Worm (Caenorhabditis elegans): Measurements from ENCODE around the gene smg-7.

The smg-7 gene

DNA sequence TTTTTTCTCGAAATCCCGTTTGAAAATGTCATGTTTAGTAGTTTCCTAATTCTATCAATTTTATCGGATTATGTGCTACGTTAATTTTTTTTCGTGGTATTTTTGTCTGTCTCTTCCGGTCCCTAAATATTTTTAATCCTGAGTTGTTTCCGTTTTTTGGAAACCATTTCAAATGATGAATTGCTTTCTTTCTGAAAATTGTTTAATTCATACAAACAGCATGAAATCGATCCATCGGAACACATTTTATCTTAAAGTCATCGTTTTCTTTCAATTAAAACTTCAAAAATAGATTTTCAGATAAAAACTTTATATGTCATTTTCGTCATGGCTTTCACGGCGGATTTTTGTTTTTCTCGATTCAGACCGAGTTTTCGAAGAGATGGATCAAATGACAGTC is 20.2 kb upstream of the smg-7 start, which contains the start of gene spd-3:
spd-3 (plus strand) TSS at position 301 of the 400 bp plus-strand sequence.
- TF ChIP-seq snpc-4 (GFP tag; optimal IDR thresholded peaks at IDR 0.05) (no peak), snpc-4 (tag; optimal IDR thresholded peaks at IDR 0.05) (peak in 1 of 4 experiments; percentile 40), snpc-3.4 (tag; optimal IDR thresholded peaks at IDR 0.05) (peak; percentile 12), snpc-1.1 (tag; optimal IDR thresholded peaks at IDR 0.05; ENCODE audit: insufficient read depth) (no peak)

DNA sequence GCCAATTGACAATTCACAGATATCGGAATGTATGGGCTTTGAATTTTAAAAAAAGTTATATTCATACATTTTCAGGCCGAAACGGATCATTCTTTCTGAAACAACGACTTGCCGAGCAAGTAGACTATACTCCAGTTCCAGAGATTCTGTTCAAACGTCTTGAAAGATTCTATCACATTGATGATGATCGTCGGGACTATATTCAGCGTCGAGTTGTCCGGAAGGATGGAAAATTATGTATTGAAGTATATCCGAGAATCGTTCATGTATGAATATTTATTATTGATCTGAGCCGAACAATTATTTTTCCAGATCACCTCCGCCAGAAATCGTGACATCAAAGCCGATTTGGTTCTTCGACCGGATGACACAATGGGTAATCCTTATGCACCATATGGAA is 15.4 kb upstream of the smg-7 start:
- TF ChIP-seq snpc-1.1 (tag; optimal IDR thresholded peaks at IDR 0.05; ENCODE audit: insufficient read depth) = no peak
- no peak for TF ChIP-seq K12H6.12 (tag; optimal IDR thresholded peaks at IDR 0.05)
- no peak for TF ChIP-seq Y79H2A.3 (GFP tag; conservative IDR thresholded peaks at IDR 0.05)
- TF ChIP-seq aptf-2 (GFP tag; conservative IDR thresholded peaks at IDR 0.05) = no peak
- TF ChIP-seq pbrm-1 (GFP tag; IDR thresholded peaks at IDR 0.05) = no peak
- no peak for TF ChIP-seq Y56A3A.18 (GFP tag; IDR thresholded peaks at IDR 0.05)
- TF ChIP-seq snpc-1.3 (tag; optimal IDR thresholded peaks at IDR 0.05; ENCODE audit: insufficient read depth) = no peak
- TF ChIP-seq tbx-9 (tag; optimal IDR thresholded peaks at IDR 0.05; ENCODE audit: borderline replicate concordance) = no peak
- no peak for TF ChIP-seq ztf-3 (GFP tag; optimal IDR thresholded peaks at IDR 0.05)
- TF ChIP-seq F52B5.7 (tag; optimal IDR thresholded peaks at IDR 0.05) = no peak
- no peak for TF ChIP-seq nfyb-1 (GFP tag; IDR thresholded peaks at IDR 0.05)
- no peak for TF ChIP-seq F49E8.2 (tag; optimal IDR thresholded peaks at IDR 0.05; ENCODE audit: insufficient read depth)
- TF ChIP-seq F57C9.4 (tag; optimal IDR thresholded peaks at IDR 0.05) = no peak
- TF ChIP-seq tbp1 (GFP tag; optimal IDR thresholded peaks at IDR 0.05) = no peak
- no peak for TF ChIP-seq ztf-28 (GFP tag; IDR thresholded peaks at IDR 0.05)

DNA sequence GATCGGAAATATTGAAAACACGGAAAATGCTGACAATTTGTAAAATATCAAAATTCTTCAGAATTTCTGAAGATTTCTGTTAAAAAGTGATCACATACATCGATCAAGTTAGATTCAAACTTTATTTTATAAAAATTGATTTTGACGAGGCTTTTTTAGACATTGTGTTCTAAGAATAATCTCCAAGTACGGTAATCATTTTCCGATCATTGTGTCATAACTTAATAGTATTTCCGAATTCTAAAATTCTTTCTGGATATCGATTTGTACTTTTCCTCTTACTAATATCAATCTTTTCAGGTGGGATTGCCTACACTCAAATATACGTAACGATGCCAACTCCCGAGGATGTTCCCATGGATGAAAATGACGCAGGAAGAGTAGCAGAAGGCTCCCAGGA is 14.8 kb upstream of the smg-7 start, which contains the start of gene usp-4:
usp-4 (plus strand) TSS at position 301 of the 400 bp plus-strand sequence.
- no peak for TF ChIP-seq ccch-3 (GFP tag; optimal IDR thresholded peaks at IDR 0.05)
- TF ChIP-seq pbrm-1 (GFP tag; IDR thresholded peaks at IDR 0.05) = no peak
- TF ChIP-seq madf-10 (tag; optimal IDR thresholded peaks at IDR 0.05) = no peak
- no peak for TF ChIP-seq ceh-91 (GFP tag; IDR thresholded peaks at IDR 0.05)
- no peak for TF ChIP-seq lag-1 (GFP tag; IDR thresholded peaks at IDR 0.05)
- TF ChIP-seq madf-3 (GFP tag; IDR thresholded peaks at IDR 0.05) = no peak
- no peak for TF ChIP-seq ceh-40 (GFP tag; IDR thresholded peaks at IDR 0.05)
- no peak for TF ChIP-seq F10E7.11 (tag; optimal IDR thresholded peaks at IDR 0.05)
- no peak for TF ChIP-seq lin-35 (GFP tag; optimal IDR thresholded peaks at IDR 0.05)
- no peak for TF ChIP-seq hrde-1 (tag; optimal IDR thresholded peaks at IDR 0.05; ENCODE audit: borderline replicate concordance)
- TF ChIP-seq nfyb-1 (GFP tag; IDR thresholded peaks at IDR 0.05) = no peak
- TF ChIP-seq gei-17 (GFP tag; optimal IDR thresholded peaks at IDR 0.05) = no peak
- no peak for TF ChIP-seq rcor-1 (GFP tag; IDR thresholded peaks at IDR 0.05)
- no peak for TF ChIP-seq B0035.1 (tag; optimal IDR thresholded peaks at IDR 0.05)
- no peak for TF ChIP-seq snpc-3.4 (tag; optimal IDR thresholded peaks at IDR 0.05)
- TF ChIP-seq him-1 (tag; optimal IDR thresholded peaks at IDR 0.05) = no peak

DNA sequence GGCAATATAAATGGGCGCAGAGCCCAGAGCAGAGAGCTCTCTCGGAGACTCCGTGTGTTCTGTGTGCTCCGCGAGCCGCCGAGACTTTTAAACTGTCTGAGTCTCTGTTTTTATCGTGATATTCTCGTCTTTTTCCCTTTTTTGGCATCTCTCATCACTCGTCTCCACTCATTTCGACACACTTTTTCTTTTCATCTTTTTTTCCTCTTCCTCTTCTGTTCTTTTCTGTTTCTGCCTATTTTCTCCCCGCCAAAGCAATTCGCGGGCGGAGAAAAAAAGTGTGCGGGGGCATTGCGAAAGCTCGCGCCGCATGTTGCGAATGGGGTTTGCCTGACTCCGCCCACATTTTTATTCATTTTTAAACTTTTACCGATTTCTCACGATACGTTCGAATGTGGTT is 14.1 kb upstream of the smg-7 start:
- TF ChIP-seq hsf-1 (GFP tag; IDR thresholded peaks at IDR 0.05) (peak; percentile 87), ZK185.1 (tag; optimal IDR thresholded peaks at IDR 0.05; ENCODE audit: poor library complexity, severe bottlenecking) (peak; percentile 80), ztf-3 (GFP tag; optimal IDR thresholded peaks at IDR 0.05) (no peak), K11D2.4 (GFP tag; IDR thresholded peaks at IDR 0.05) (peak; percentile 82), let-526 (GFP tag; IDR thresholded peaks at IDR 0.05) (peak; percentile 64; the same call in 1 of the 2 replicates), F33H1.4 (GFP tag; IDR thresholded peaks at IDR 0.05) (peak; percentile 86), mes-4 (tag; optimal IDR thresholded peaks at IDR 0.05) (no peak), nhr-120 (GFP tag; IDR thresholded peaks at IDR 0.05) (no peak), nfya-2 (GFP tag; IDR thresholded peaks at IDR 0.05) (no peak), hmg-20 (GFP tag; IDR thresholded peaks at IDR 0.05) (peak; percentile 87), D2030.7 (GFP tag; IDR thresholded peaks at IDR 0.05) (peak; percentile 96), hrde-1 (tag; optimal IDR thresholded peaks at IDR 0.05; ENCODE audit: borderline replicate concordance) (peak; percentile 55), him-1 (tag; optimal IDR thresholded peaks at IDR 0.05) (peak; percentile 59), tbp1 (GFP tag; optimal IDR thresholded peaks at IDR 0.05) (peak; percentile 75), lag-1 (GFP tag; IDR thresholded peaks at IDR 0.05) (no peak), ama-1 (optimal IDR thresholded peaks at IDR 0.05) (no peak), ama-1 (GFP tag; optimal IDR thresholded peaks at IDR 0.05) (peak in 1 of 2 experiments; percentile 39), bed-2 (GFP tag; IDR thresholded peaks at IDR 0.05) (peak; percentile 66; the same call in 1 of the 2 replicates)

Measured in whole organism, young adult.